Worm (Caenorhabditis elegans): ENCODE results near the gene C15B12.8.

ce11 chrX:6467462-6467861 lies 6.6 kb upstream of the C15B12.8 start, which contains the start of gene C15B12.3:
- TF ChIP-seq klf-2 (GFP tag; conservative IDR thresholded peaks at IDR 0.05) (no peak), ztf-29 (GFP tag; IDR thresholded peaks at IDR 0.05) (no peak), tab-1 (GFP tag; IDR thresholded peaks at IDR 0.05) (no peak), flt-1 (GFP tag; IDR thresholded peaks at IDR 0.05) (no peak), med-1 (GFP tag; optimal IDR thresholded peaks at IDR 0.05; ENCODE audit: insufficient read depth) (no peak), cog-1 (tag; optimal IDR thresholded peaks at IDR 0.05) (no peak)
